Fruit fly (Drosophila melanogaster) whole organism, wandering third instar larva: ENCODE results near the gene Ance-3.

Source experiments
- br ChIP-seq: fragments of 200-800 bp; sonication (Bioruptor generic); optimal IDR thresholded peaks from 2 replicates; lab custom pipeline; 2016; ENCODE audit warnings: missing biosample characterization, missing genetic modification characterization
- tai ChIP-seq: sonication (Bioruptor generic); optimal IDR thresholded peaks from 2 replicates; lab custom pipeline; 2016; ENCODE audit warnings: missing biosample characterization, missing genetic modification characterization

dm6 chr2L:13998952-13999351, 84.4 kb downstream of the Ance-3 start:
- TF ChIP-seq tai, result no peak
- TF ChIP-seq br (GFP tag; lab: Kevin White, UChicago), result no peak
